Fruit fly (Drosophila melanogaster): ENCODE results near the gene CG5516.

CG5516 gene

DNA sequence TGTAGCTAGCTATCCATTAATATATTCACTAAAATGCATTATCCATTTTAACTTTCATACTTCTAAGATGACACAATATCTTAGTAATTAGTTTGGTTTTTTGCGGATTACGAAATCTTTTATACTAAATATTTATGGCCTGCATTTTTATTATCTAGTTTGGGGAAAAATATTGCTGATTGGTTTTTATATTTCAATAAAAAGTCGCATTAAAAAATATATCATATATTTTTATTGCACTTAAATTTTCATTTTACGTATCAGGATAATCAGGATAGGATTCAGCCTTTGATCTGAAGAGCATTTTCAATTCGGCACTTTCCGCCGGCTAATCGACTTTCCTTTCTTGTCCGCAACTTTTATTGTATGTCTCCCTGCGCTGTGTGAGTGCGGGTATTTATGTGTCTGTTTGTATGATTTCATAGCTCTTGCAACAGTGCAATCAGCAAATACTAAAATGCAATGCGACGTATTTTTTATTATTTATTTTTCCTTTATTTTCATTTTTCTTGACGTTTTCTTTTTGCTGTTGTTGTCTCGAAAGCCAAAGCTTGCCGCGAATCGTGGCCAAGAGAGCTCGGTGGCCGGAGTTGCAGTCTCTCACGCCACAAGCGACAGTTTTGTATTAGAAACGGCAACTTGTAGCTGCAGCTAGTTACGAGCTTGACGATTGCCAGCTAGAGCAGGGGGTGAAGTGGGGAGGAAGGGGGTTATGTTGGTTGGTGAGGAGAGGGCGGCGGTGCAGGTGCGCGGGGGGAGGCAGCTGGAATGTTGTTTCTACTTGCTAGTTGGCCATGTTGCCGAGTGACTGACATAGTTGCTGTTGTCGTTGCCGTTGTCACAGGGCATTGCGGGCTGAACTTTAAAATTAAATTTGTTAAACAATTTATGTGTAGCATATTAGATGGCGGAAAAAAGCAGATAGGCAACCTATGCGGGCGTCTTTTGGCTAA is 40.8 kb upstream of the CG5516 start:
- no peak for TF ChIP-seq cic (GFP tag; optimal IDR thresholded peaks at IDR 0.05)
- no peak for TF ChIP-seq Hr96 (GFP tag; optimal IDR thresholded peaks at IDR 0.05)
- TF ChIP-seq Crg-1 (GFP tag; optimal IDR thresholded peaks at IDR 0.05): no peak
- no peak for TF ChIP-seq CG33017 (tag; optimal IDR thresholded peaks at IDR 0.05)
- no peak for TF ChIP-seq CG7101 (tag; optimal IDR thresholded peaks at IDR 0.05)
- TF ChIP-seq toe (GFP tag; optimal IDR thresholded peaks at IDR 0.05): no peak
- no peak for TF ChIP-seq cnc (optimal IDR thresholded peaks at IDR 0.05)
- TF ChIP-seq Mnt (GFP tag; optimal IDR thresholded peaks at IDR 0.05): no peak
- TF ChIP-seq Clk (GFP tag; optimal IDR thresholded peaks at IDR 0.05): no peak
- no peak for TF ChIP-seq pad (GFP tag; optimal IDR thresholded peaks at IDR 0.05)
- TF ChIP-seq ovo (GFP tag; optimal IDR thresholded peaks at IDR 0.05): no peak
- TF ChIP-seq CG12768 (GFP tag; optimal IDR thresholded peaks at IDR 0.05): no peak
- no peak for TF ChIP-seq tj (GFP tag; optimal IDR thresholded peaks at IDR 0.05)
- TF ChIP-seq CG5204 (GFP tag; optimal IDR thresholded peaks at IDR 0.05): no peak
- no peak for TF ChIP-seq CG14711 (tag; optimal IDR thresholded peaks at IDR 0.05)

DNA sequence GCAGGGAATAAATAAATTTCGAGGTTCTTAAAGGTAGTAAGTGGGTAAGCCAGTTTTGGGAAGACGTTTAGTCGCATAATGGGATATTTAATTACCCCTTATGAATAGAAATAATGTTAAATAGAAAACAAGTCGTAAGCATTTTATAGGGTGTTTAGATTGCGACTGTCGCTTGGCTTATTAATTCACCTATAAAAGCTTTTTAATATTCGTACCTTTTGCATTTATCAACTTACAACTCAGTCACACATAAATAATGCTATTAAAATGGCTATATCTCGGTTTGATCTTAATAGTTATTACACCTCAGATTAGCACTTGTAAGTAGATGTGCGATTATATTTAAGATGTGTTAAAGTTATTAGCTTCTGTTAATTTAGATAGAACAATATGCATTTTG is 38.4 kb upstream of the CG5516 start, which contains the start of gene CG34276:
Gene CG34276 (plus strand): TSS at position 301 of the 400 bp plus-strand sequence.
- TF ChIP-seq cic (GFP tag; optimal IDR thresholded peaks at IDR 0.05) (no peak), CG11617 (GFP tag; optimal IDR thresholded peaks at IDR 0.05) (no peak), ovo (GFP tag; optimal IDR thresholded peaks at IDR 0.05) (no peak), Hr96 (GFP tag; optimal IDR thresholded peaks at IDR 0.05) (no peak), CG33017 (tag; optimal IDR thresholded peaks at IDR 0.05) (no peak), CG1620 (GFP tag; optimal IDR thresholded peaks at IDR 0.05) (no peak), CG12768 (GFP tag; optimal IDR thresholded peaks at IDR 0.05) (no peak), Clk (GFP tag; optimal IDR thresholded peaks at IDR 0.05) (no peak), Mnt (GFP tag; optimal IDR thresholded peaks at IDR 0.05) (no peak), kay (GFP tag; ENCODE audit: borderline replicate concordance) (no peak), pad (GFP tag; optimal IDR thresholded peaks at IDR 0.05) (no peak), toe (GFP tag; optimal IDR thresholded peaks at IDR 0.05) (no peak), cnc (optimal IDR thresholded peaks at IDR 0.05) (no peak), CG5204 (GFP tag; optimal IDR thresholded peaks at IDR 0.05) (no peak)

DNA sequence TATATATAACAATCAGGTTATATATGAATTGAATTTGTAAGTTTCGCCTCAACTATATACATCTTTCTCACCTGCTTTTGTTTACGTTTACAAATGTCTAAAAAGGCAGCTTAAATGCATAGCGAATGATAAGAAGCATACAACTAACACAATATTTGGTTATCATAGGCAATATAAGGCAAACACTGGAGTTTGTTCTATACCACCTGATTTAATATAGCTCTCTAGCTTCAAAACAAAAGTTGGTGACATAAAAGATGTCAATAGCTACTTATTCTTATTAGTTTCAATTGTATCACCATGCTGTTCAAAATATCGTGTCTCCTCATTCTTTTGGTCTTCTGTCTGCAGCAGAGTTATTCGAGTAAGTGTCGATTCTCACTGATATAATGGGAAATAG is 37.7 kb upstream of the CG5516 start:
- TF ChIP-seq CG12768 (GFP tag; optimal IDR thresholded peaks at IDR 0.05): no peak
- TF ChIP-seq ovo (GFP tag; optimal IDR thresholded peaks at IDR 0.05): no peak
- TF ChIP-seq Crg-1 (GFP tag; optimal IDR thresholded peaks at IDR 0.05): no peak
- no peak for TF ChIP-seq pad (GFP tag; optimal IDR thresholded peaks at IDR 0.05)
- TF ChIP-seq CG1620 (GFP tag; optimal IDR thresholded peaks at IDR 0.05): no peak
- no peak for TF ChIP-seq bab1 (GFP tag; optimal IDR thresholded peaks at IDR 0.05)
- no peak for TF ChIP-seq Clk (GFP tag; optimal IDR thresholded peaks at IDR 0.05)

DNA sequence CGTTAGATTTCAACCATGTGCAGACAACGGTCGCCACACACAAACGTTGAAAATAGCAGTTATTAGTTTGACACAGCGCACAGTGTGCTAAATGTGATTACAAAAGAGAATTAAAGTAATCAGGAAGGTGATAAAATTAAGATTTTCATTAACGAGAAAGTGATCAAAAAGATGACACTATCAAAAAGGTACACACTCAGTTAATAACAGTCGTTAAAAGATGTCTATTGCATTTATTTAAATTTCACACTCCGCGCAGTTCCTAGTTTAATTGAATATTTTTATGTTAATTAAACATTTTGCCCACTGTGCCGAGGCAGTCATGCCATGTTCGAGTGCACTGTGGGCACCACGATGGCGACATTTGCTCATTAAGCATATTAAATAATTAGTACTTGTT is 36.5 kb upstream of the CG5516 start:
- TF ChIP-seq CG5204 (GFP tag; optimal IDR thresholded peaks at IDR 0.05): no peak
- no peak for TF ChIP-seq CG12768 (GFP tag; optimal IDR thresholded peaks at IDR 0.05)
- TF ChIP-seq cic (GFP tag; optimal IDR thresholded peaks at IDR 0.05): no peak
- TF ChIP-seq bab1 (GFP tag; optimal IDR thresholded peaks at IDR 0.05): no peak
- TF ChIP-seq Crg-1 (GFP tag; optimal IDR thresholded peaks at IDR 0.05): no peak
- no peak for TF ChIP-seq Mnt (GFP tag; optimal IDR thresholded peaks at IDR 0.05)
- TF ChIP-seq cnc (optimal IDR thresholded peaks at IDR 0.05): no peak
- TF ChIP-seq Hr96 (GFP tag; optimal IDR thresholded peaks at IDR 0.05): no peak
- TF ChIP-seq toe (GFP tag; optimal IDR thresholded peaks at IDR 0.05): no peak
- no peak for TF ChIP-seq CG7101 (tag; optimal IDR thresholded peaks at IDR 0.05)
- no peak for TF ChIP-seq CG11617 (GFP tag; optimal IDR thresholded peaks at IDR 0.05)
- no peak for TF ChIP-seq pad (GFP tag; optimal IDR thresholded peaks at IDR 0.05)
- no peak for TF ChIP-seq tj (GFP tag; optimal IDR thresholded peaks at IDR 0.05)

DNA sequence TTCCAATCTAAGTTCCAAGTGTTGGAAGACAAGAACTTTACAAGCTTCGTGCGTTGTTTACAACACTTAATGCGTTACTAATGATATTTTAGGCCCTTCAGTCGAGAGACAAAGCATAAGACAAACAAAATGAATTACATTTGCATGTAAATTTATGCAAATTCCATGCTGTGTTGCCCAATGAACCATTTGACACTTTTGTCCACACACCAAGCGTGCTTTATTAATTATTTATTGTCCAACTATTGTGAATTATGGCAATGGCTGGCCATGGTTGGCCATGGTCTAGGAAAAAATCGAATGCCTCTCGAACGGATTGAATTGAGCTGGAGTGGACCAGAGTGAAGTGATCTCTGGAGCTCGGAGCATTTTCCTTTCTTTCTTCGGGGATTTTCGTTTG is 35.6 kb upstream of the CG5516 start:
- no peak for TF ChIP-seq CG11617 (GFP tag; optimal IDR thresholded peaks at IDR 0.05)
- TF ChIP-seq Mnt (GFP tag; optimal IDR thresholded peaks at IDR 0.05): no peak
- TF ChIP-seq CG33017 (tag; optimal IDR thresholded peaks at IDR 0.05): no peak
- TF ChIP-seq ovo (GFP tag; optimal IDR thresholded peaks at IDR 0.05): no peak
- no peak for TF ChIP-seq CG5204 (GFP tag; optimal IDR thresholded peaks at IDR 0.05)

DNA sequence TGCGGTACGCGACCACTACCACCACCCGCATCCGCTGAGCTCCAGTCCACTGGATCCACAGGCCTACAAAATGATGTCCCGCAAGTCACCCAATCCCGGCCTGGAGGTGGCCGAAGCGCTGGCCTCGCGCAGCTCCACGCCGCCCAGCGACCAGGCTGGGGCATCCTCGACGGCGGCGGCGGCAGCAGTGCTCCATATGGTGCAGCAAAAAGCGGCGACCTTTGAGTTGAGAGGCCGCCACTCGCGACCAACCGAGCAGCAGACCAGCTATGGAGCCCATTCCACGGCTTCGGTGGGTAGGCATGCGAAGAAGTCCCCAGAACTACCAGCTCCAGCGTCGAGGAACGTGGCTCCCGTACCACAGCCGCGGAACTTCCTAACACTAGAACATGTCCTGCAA is 33.6 kb upstream of the CG5516 start:
- TF ChIP-seq CG33017 (tag; optimal IDR thresholded peaks at IDR 0.05): no peak
- TF ChIP-seq CG1620 (GFP tag; optimal IDR thresholded peaks at IDR 0.05): no peak
- no peak for TF ChIP-seq cnc (optimal IDR thresholded peaks at IDR 0.05)

DNA sequence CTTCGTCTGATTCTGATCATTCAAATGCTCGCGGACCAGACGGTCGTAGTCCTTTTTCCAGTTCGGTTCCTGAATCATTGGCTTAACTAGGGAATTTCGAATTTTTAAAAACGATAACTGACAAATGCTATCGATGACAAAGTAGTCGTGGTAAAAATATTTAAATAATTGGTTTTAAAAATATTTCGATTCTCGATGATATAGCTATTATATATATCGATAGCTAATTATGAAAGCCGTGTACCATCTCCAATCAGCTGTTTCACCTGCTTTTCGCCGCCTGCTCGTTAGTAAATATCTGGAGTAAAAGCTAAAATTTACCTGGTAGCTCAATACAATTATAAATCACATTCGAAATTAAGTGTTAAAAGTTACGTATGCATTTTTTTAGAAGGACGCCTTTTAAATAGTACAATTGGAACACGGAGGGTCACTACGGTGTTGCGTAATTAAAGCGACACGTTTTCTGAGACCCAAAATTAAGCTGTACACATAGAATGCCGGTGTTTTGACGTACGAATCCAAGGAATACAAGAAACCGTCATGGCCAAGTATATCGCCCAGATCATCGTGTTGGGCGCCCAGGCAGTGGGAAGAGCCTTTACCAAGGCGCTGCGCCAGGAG is 30.0 kb upstream of the CG5516 start, which contains the start of the genes CG5478 and blp:
Gene CG5478 (minus strand): TSS at position 126 of the 624 bp plus-strand sequence.
Gene blp (plus strand): TSS at position 239 of the 624 bp plus-strand sequence.
- TF ChIP-seq CG11617 (GFP tag; optimal IDR thresholded peaks at IDR 0.05) (no peak), Mnt (GFP tag; optimal IDR thresholded peaks at IDR 0.05) (peak; percentile 28), bab1 (GFP tag; optimal IDR thresholded peaks at IDR 0.05) (peak; percentile 37)

Measured in whole organism, adult.